Fruit fly (Drosophila melanogaster): Measurements from ENCODE around the gene RpS28-like.
A peak's percentile ranks its signal among the peaks of the same experiment; 100 is the strongest.

Gene RpS28-like

dm6 chr2L:9442795-9443287 lies 6.2 kb downstream of the RpS28-like start:
- TF ChIP-seq ovo (GFP tag; optimal IDR thresholded peaks at IDR 0.05) (no peak), CG12768 (GFP tag; optimal IDR thresholded peaks at IDR 0.05) (no peak), Crg-1 (GFP tag; optimal IDR thresholded peaks at IDR 0.05) (no peak), CG11617 (GFP tag; optimal IDR thresholded peaks at IDR 0.05) (no peak), CG5204 (GFP tag; optimal IDR thresholded peaks at IDR 0.05) (no peak), tj (GFP tag; optimal IDR thresholded peaks at IDR 0.05) (no peak), cnc (optimal IDR thresholded peaks at IDR 0.05) (no peak), CG14711 (tag; optimal IDR thresholded peaks at IDR 0.05) (no peak), CG33017 (tag; optimal IDR thresholded peaks at IDR 0.05) (no peak), CG7045 (GFP tag; optimal IDR thresholded peaks at IDR 0.05) (no peak), bab1 (GFP tag; optimal IDR thresholded peaks at IDR 0.05) (no peak), cic (GFP tag; optimal IDR thresholded peaks at IDR 0.05) (no peak), CG7101 (tag; optimal IDR thresholded peaks at IDR 0.05) (no peak), kay (GFP tag; ENCODE audit: borderline replicate concordance) (no peak), Hr96 (GFP tag; optimal IDR thresholded peaks at IDR 0.05) (no peak)

- TF ChIP-seq CG33017 (tag; optimal IDR thresholded peaks at IDR 0.05) (no peak), cic (GFP tag; optimal IDR thresholded peaks at IDR 0.05) (no peak), Clk (GFP tag; optimal IDR thresholded peaks at IDR 0.05) (no peak), Hr96 (GFP tag; optimal IDR thresholded peaks at IDR 0.05) (no peak), CG1620 (GFP tag; optimal IDR thresholded peaks at IDR 0.05) (no peak), kay (GFP tag; ENCODE audit: borderline replicate concordance) (no peak), CG11617 (GFP tag; optimal IDR thresholded peaks at IDR 0.05) (no peak), CG7045 (GFP tag; optimal IDR thresholded peaks at IDR 0.05) (no peak), Mnt (GFP tag; optimal IDR thresholded peaks at IDR 0.05) (no peak), Crg-1 (GFP tag; optimal IDR thresholded peaks at IDR 0.05) (no peak), CG5204 (GFP tag; optimal IDR thresholded peaks at IDR 0.05) (no peak), CG14711 (tag; optimal IDR thresholded peaks at IDR 0.05) (no peak), cnc (optimal IDR thresholded peaks at IDR 0.05) (no peak), pad (GFP tag; optimal IDR thresholded peaks at IDR 0.05) (no peak), CG7101 (tag; optimal IDR thresholded peaks at IDR 0.05) (no peak), toe (GFP tag; optimal IDR thresholded peaks at IDR 0.05) (no peak), bab1 (GFP tag; optimal IDR thresholded peaks at IDR 0.05) (no peak), CG12768 (GFP tag; optimal IDR thresholded peaks at IDR 0.05) (no peak)
These were observed 9.1 kb downstream of the RpS28-like start for dm6 chr2L:9445753-9446152.

dm6 chr2L:9446398-9446945 lies 9.9 kb downstream of the RpS28-like start:
- TF ChIP-seq tj (GFP tag; optimal IDR thresholded peaks at IDR 0.05) (no peak), CG5204 (GFP tag; optimal IDR thresholded peaks at IDR 0.05) (no peak), Clk (GFP tag; optimal IDR thresholded peaks at IDR 0.05) (no peak), CG11617 (GFP tag; optimal IDR thresholded peaks at IDR 0.05) (no peak), toe (GFP tag; optimal IDR thresholded peaks at IDR 0.05) (no peak), Hr96 (GFP tag; optimal IDR thresholded peaks at IDR 0.05) (no peak), Mnt (GFP tag; optimal IDR thresholded peaks at IDR 0.05) (no peak), CG14711 (tag; optimal IDR thresholded peaks at IDR 0.05) (no peak), CG33017 (tag; optimal IDR thresholded peaks at IDR 0.05) (no peak), cnc (optimal IDR thresholded peaks at IDR 0.05) (no peak), CG7101 (tag; optimal IDR thresholded peaks at IDR 0.05) (no peak), cic (GFP tag; optimal IDR thresholded peaks at IDR 0.05) (no peak), CG1620 (GFP tag; optimal IDR thresholded peaks at IDR 0.05) (no peak), ovo (GFP tag; optimal IDR thresholded peaks at IDR 0.05) (no peak), pad (GFP tag; optimal IDR thresholded peaks at IDR 0.05) (no peak), CG7045 (GFP tag; optimal IDR thresholded peaks at IDR 0.05) (no peak), CG12768 (GFP tag; optimal IDR thresholded peaks at IDR 0.05) (no peak), bab1 (GFP tag; optimal IDR thresholded peaks at IDR 0.05) (no peak), kay (GFP tag; ENCODE audit: borderline replicate concordance) (no peak)

dm6 chr2L:9447816-9448215 lies 11.2 kb downstream of the RpS28-like start:
- TF ChIP-seq Hr96 (GFP tag; optimal IDR thresholded peaks at IDR 0.05) (no peak), ovo (GFP tag; optimal IDR thresholded peaks at IDR 0.05) (no peak), cic (GFP tag; optimal IDR thresholded peaks at IDR 0.05) (no peak), Crg-1 (GFP tag; optimal IDR thresholded peaks at IDR 0.05) (no peak), tj (GFP tag; optimal IDR thresholded peaks at IDR 0.05) (peak; percentile 58), pad (GFP tag; optimal IDR thresholded peaks at IDR 0.05) (peak; percentile 9), CG14711 (tag; optimal IDR thresholded peaks at IDR 0.05) (no peak)

dm6 chr2L:9448322-9449256 lies 12.0 kb downstream of the RpS28-like start:
- peak; percentile 8 for TF ChIP-seq CG5204 (GFP tag; optimal IDR thresholded peaks at IDR 0.05)
- TF ChIP-seq CG7101 (tag; optimal IDR thresholded peaks at IDR 0.05) = no peak
- TF ChIP-seq CG14711 (tag; optimal IDR thresholded peaks at IDR 0.05) = peak; percentile 4
